Fruit fly (Drosophila melanogaster): Measurements from ENCODE around the gene ko.

Gene ko

dm6 chr3L:21047037-21047436 is 83.9 kb downstream of the ko start (continued):
- no peak for TF ChIP-seq schlank (tag; optimal IDR thresholded peaks at IDR 0.05)
- TF ChIP-seq CG4424 (GFP tag; optimal IDR thresholded peaks at IDR 0.05): peak; percentile 67
- TF ChIP-seq da (GFP tag; optimal IDR thresholded peaks at IDR 0.05): no peak
- peak; percentile 50 for TF ChIP-seq trem (tag; optimal IDR thresholded peaks at IDR 0.05)
- TF ChIP-seq Hmr (GFP tag; optimal IDR thresholded peaks at IDR 0.05): peak; percentile 11
- TF ChIP-seq pan (optimal IDR thresholded peaks at IDR 0.05): no peak
- TF ChIP-seq pan (GFP tag; optimal IDR thresholded peaks at IDR 0.05 in 1 of 2, IDR thresholded peaks at IDR 0.05 in 1 of 2): peak in 1 of 2 experiments; percentile 42
- no peak for TF ChIP-seq trh (GFP tag; optimal IDR thresholded peaks at IDR 0.05)
- peak; percentile 20 for TF ChIP-seq Spps (tag; optimal IDR thresholded peaks at IDR 0.05)
- no peak for TF ChIP-seq Ravus (GFP tag; IDR thresholded peaks at IDR 0.05)
- peak; percentile 77 for TF ChIP-seq CG2712 (tag; optimal IDR thresholded peaks at IDR 0.05)
- TF ChIP-seq CG10565 (GFP tag; optimal IDR thresholded peaks at IDR 0.05): no peak
- TF ChIP-seq D (optimal IDR thresholded peaks at IDR 0.05): no peak
- peak; percentile 1 for TF ChIP-seq D (GFP tag; optimal IDR thresholded peaks at IDR 0.05)
- TF ChIP-seq CG9609 (GFP tag; optimal IDR thresholded peaks at IDR 0.05): no peak
- peak; percentile 14; the same call in 1 of the 2 replicates for TF ChIP-seq vvl (GFP tag; IDR thresholded peaks at IDR 0.05)
- no peak for TF ChIP-seq gcm2 (GFP tag; optimal IDR thresholded peaks at IDR 0.05)
- no peak for TF ChIP-seq Taf1 (GFP tag; IDR thresholded peaks at IDR 0.05)
- peak; percentile 97 for TF ChIP-seq zf30C (GFP tag; optimal IDR thresholded peaks at IDR 0.05)
- no peak for TF ChIP-seq mirr (GFP tag; optimal IDR thresholded peaks at IDR 0.05)
- no peak for TF ChIP-seq CG15479 (GFP tag; optimal IDR thresholded peaks at IDR 0.05)
- TF ChIP-seq CG15601 (tag; optimal IDR thresholded peaks at IDR 0.05): peak; percentile 35

- TF ChIP-seq Ssrp (tag; optimal IDR thresholded peaks at IDR 0.05) (no peak), CG8765 (GFP tag; IDR thresholded peaks at IDR 0.05) (no peak), Bteb2 (GFP tag; optimal IDR thresholded peaks at IDR 0.05) (no peak), slbo (GFP tag; IDR thresholded peaks at IDR 0.05) (no peak), schlank (tag; optimal IDR thresholded peaks at IDR 0.05) (no peak), Doc3 (GFP tag; IDR thresholded peaks at IDR 0.05; ENCODE audit: partially characterized antibody) (no peak), CG4328 (GFP tag; optimal IDR thresholded peaks at IDR 0.05) (no peak), jing (GFP tag; optimal IDR thresholded peaks at IDR 0.05) (no peak), CG18262 (tag; optimal IDR thresholded peaks at IDR 0.05) (peak; percentile 34), ac (GFP tag; optimal IDR thresholded peaks at IDR 0.05) (no peak), Deaf1 (tag; optimal IDR thresholded peaks at IDR 0.05) (no peak), disco-r (GFP tag; optimal IDR thresholded peaks at IDR 0.05) (no peak), CG1792 (GFP tag; optimal IDR thresholded peaks at IDR 0.05) (no peak), Hr78 (GFP tag; optimal IDR thresholded peaks at IDR 0.05) (no peak), lola (GFP tag; optimal IDR thresholded peaks at IDR 0.05) (no peak), CG9797 (GFP tag; optimal IDR thresholded peaks at IDR 0.05) (no peak), CG9437 (GFP tag; optimal IDR thresholded peaks at IDR 0.05) (no peak), CG7987 (GFP tag; optimal IDR thresholded peaks at IDR 0.05) (no peak), Sry-β (GFP tag; optimal IDR thresholded peaks at IDR 0.05) (no peak), CG11398 (GFP tag; optimal IDR thresholded peaks at IDR 0.05) (no peak), Gug (GFP tag; IDR thresholded peaks at IDR 0.05) (no peak), CG17361 (GFP tag; IDR thresholded peaks at IDR 0.05) (no peak), Ets65A (GFP tag) (no peak), CG8478 (optimal IDR thresholded peaks at IDR 0.05) (no peak), Gsc (GFP tag; IDR thresholded peaks at IDR 0.05) (no peak), NFAT (GFP tag; IDR thresholded peaks at IDR 0.05) (no peak), Dll (GFP tag; IDR thresholded peaks at IDR 0.05; ENCODE audit: partially characterized antibody) (no peak), CG16813 (GFP tag; IDR thresholded peaks at IDR 0.05; ENCODE audit: partially characterized antibody) (no peak), emc (GFP tag; optimal IDR thresholded peaks at IDR 0.05) (no peak), CG6175 (GFP tag; IDR thresholded peaks at IDR 0.05) (no peak), B-H2 (GFP tag; optimal IDR thresholded peaks at IDR 0.05) (no peak)
These were observed 84.8 kb downstream of the ko start for dm6 chr3L:21046107-21046708.
